Fruit fly (Drosophila melanogaster) whole organism, adult: ENCODE results near the gene Larp4B.

Source experiments
- CG11617 ChIP-seq: fragments of 200-800 bp; sonication (Bioruptor generic); optimal IDR thresholded peaks from 2 replicates; lab custom pipeline; 2017; ENCODE audit warnings: mild to moderate bottlenecking, missing biosample characterization, missing genetic modification reagents, missing genetic modification characterization
- CG12768 ChIP-seq: fragments of 200-800 bp; sonication (Bioruptor generic); optimal IDR thresholded peaks from 2 replicates; lab custom pipeline; 2017; ENCODE audit warnings: missing biosample characterization, missing genetic modification characterization, mild to moderate bottlenecking, moderate library complexity, missing genetic modification reagents
- CG14711 ChIP-seq: fragments of 200-800 bp; sonication (Bioruptor generic); optimal IDR thresholded peaks from 2 replicates; lab custom pipeline; 2018; ENCODE audit warnings: missing biosample characterization, mild to moderate bottlenecking, missing genetic modification characterization, moderate library complexity
- CG1620 ChIP-seq: fragments of 200-800 bp; sonication (Bioruptor generic); optimal IDR thresholded peaks from 2 replicates; lab custom pipeline; 2016; ENCODE audit warnings: missing biosample characterization, missing genetic modification characterization
- CG33017 ChIP-seq: fragments of 200-800 bp; sonication (Bioruptor generic); optimal IDR thresholded peaks from 2 replicates; lab custom pipeline; 2018; ENCODE audit warnings: missing biosample characterization, mild to moderate bottlenecking, missing genetic modification characterization, moderate library complexity
- CG5204 ChIP-seq: fragments of 200-800 bp; sonication (Bioruptor generic); optimal IDR thresholded peaks from 2 replicates; lab custom pipeline; 2016; ENCODE audit warnings: missing biosample characterization, missing genetic modification characterization
- CG7045 ChIP-seq: fragments of 200-800 bp; sonication (Bioruptor generic); optimal IDR thresholded peaks from 2 replicates; lab custom pipeline; 2017; ENCODE audit warnings: missing biosample characterization, mild to moderate bottlenecking, missing genetic modification characterization
- CG7101 ChIP-seq: fragments of 200-800 bp; sonication (Bioruptor generic); optimal IDR thresholded peaks from 2 replicates; lab custom pipeline; 2018; ENCODE audit warnings: missing biosample characterization, mild to moderate bottlenecking, missing genetic modification characterization, moderate library complexity
- Clk ChIP-seq: fragments of 200-800 bp; sonication (Bioruptor generic); optimal IDR thresholded peaks from 2 replicates; lab custom pipeline; 2017; ENCODE audit warnings: missing biosample characterization, missing genetic modification characterization
- Crg-1 ChIP-seq: fragments of 200-800 bp; sonication (Bioruptor generic); optimal IDR thresholded peaks from 2 replicates; lab custom pipeline; 2016; ENCODE audit warnings: missing biosample characterization, missing genetic modification characterization
- Hr96 ChIP-seq: fragments of 200-800 bp; sonication (Bioruptor generic); optimal IDR thresholded peaks from 2 replicates; lab custom pipeline; 2016; ENCODE audit warnings: missing biosample characterization, missing genetic modification characterization
- Mnt ChIP-seq: fragments of 200-800 bp; sonication (Bioruptor generic); optimal IDR thresholded peaks from 2 replicates; lab custom pipeline; 2016; ENCODE audit warnings: missing biosample characterization, mild to moderate bottlenecking, missing genetic modification characterization
- bab1 ChIP-seq: fragments of 200-800 bp; sonication (Bioruptor generic); optimal IDR thresholded peaks from 3 replicates; lab custom pipeline; 2019; ENCODE audit warnings: missing biosample characterization, mild to moderate bottlenecking, missing genetic modification characterization, moderate library complexity
- cic ChIP-seq: fragments of 200-800 bp; sonication (Bioruptor generic); optimal IDR thresholded peaks from 2 replicates; lab custom pipeline; 2017; ENCODE audit warnings: missing biosample characterization, mild to moderate bottlenecking, missing genetic modification characterization, moderate library complexity
- cnc ChIP-seq, 2 experiments: fragments of >200 bp; optimal IDR thresholded peaks; 2 replicates each; lab custom pipeline; 2017
- kay ChIP-seq: fragments of 200-800 bp; sonication (Bioruptor generic); peaks from one replicate; lab custom pipeline; 2016; ENCODE audit warnings: missing biosample characterization, missing genetic modification characterization, borderline replicate concordance
- ovo ChIP-seq: fragments of 200-800 bp; sonication (Bioruptor generic); optimal IDR thresholded peaks from 2 replicates; lab custom pipeline; 2016; ENCODE audit warnings: missing biosample characterization, missing genetic modification characterization
- pad ChIP-seq: fragments of 200-800 bp; sonication (Bioruptor generic); optimal IDR thresholded peaks from 3 replicates; lab custom pipeline; 2017; ENCODE audit warnings: missing biosample characterization, missing genetic modification characterization, mild to moderate bottlenecking, moderate library complexity, missing genetic modification reagents
- tj ChIP-seq: fragments of 200-800 bp; sonication (Bioruptor generic); optimal IDR thresholded peaks from 3 replicates; lab custom pipeline; 2017; ENCODE audit warnings: missing biosample characterization, mild to moderate bottlenecking, missing genetic modification characterization, moderate library complexity
- toe ChIP-seq: fragments of 200-800 bp; sonication (Bioruptor generic); optimal IDR thresholded peaks from 2 replicates; lab custom pipeline; 2016; ENCODE audit warnings: missing biosample characterization, missing genetic modification characterization

The Larp4B gene

DNA sequence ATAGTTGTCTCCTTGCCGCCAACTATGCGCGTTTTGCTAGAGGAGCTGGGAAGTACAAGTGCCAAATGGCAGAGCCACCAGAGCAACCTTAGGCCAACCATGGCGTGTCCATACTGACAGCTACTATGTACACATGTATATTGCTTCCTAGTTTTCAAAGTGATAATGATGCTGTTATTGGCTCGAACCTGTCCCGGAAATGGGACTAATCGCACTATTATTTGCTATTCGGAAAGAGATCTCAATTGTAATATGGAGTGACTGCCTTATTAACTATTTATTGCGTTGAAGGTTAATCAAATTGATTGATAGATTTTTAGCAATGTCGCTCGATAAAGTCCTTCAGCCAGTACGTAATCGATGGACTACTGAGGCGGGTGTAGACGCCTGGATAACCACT lies 20.3 kb upstream of the Larp4B start, which contains the start of gene CG33159:
TSS of gene CG33159 (minus strand) at position 101 of the 400 bp plus-strand sequence.
- no peak for TF ChIP-seq Clk
- TF ChIP-seq kay (GFP tag; lab: Kevin White, UChicago): no peak
- no peak for TF ChIP-seq CG33017
- no peak for TF ChIP-seq CG14711
- TF ChIP-seq ovo: no peak
- TF ChIP-seq toe (GFP tag; lab: Kevin White, UChicago): no peak
- no peak for TF ChIP-seq CG7045 (GFP tag; lab: Kevin White, UChicago)
- TF ChIP-seq cnc (optimal IDR thresholded peaks at IDR 0.05; lab: Kevin White, UChicago): no peak
- no peak for TF ChIP-seq Hr96 (GFP tag; lab: Kevin White, UChicago)
- no peak for TF ChIP-seq CG12768 (GFP tag; lab: Kevin White, UChicago)
- TF ChIP-seq CG5204 (GFP tag; lab: Kevin White, UChicago): no peak
- no peak for TF ChIP-seq CG11617
- no peak for TF ChIP-seq tj (GFP tag; lab: Kevin White, UChicago)
- no peak for TF ChIP-seq CG1620
- TF ChIP-seq Crg-1: no peak
- no peak for TF ChIP-seq Mnt
- TF ChIP-seq cic (GFP tag; lab: Kevin White, UChicago): no peak
- no peak for TF ChIP-seq CG7101
- no peak for TF ChIP-seq pad (GFP tag; lab: Kevin White, UChicago)

dm6 chr3L:3205349-3205748 lies 19.3 kb upstream of the Larp4B start, which contains the start of gene CG32277:
Gene CG32277 (minus strand): TSS chr3L:3205449.
- TF ChIP-seq CG11617 (no peak), CG7101 (no peak), kay (GFP tag; lab: Kevin White, UChicago) (no peak), cic (GFP tag; lab: Kevin White, UChicago) (no peak)

dm6 chr3L:3206263-3206662 lies 18.4 kb upstream of the Larp4B start, which contains the start of gene CG33160:
Gene CG33160 (minus strand): TSS chr3L:3206363.
- no peak for TF ChIP-seq Mnt
- TF ChIP-seq CG12768 (GFP tag; lab: Kevin White, UChicago): no peak
- TF ChIP-seq Clk: no peak
- TF ChIP-seq Hr96 (GFP tag; lab: Kevin White, UChicago): no peak
- TF ChIP-seq CG33017: no peak
- TF ChIP-seq cic (GFP tag; lab: Kevin White, UChicago): no peak
- TF ChIP-seq CG7101: no peak
- TF ChIP-seq CG1620: no peak
- TF ChIP-seq CG7045 (GFP tag; lab: Kevin White, UChicago): no peak
- no peak for TF ChIP-seq CG5204 (GFP tag; lab: Kevin White, UChicago)
- no peak for TF ChIP-seq pad (GFP tag; lab: Kevin White, UChicago)
- TF ChIP-seq Crg-1: no peak

- no peak for TF ChIP-seq CG5204 (GFP tag; lab: Kevin White, UChicago)
- TF ChIP-seq Crg-1: peak; percentile 51
- peak; percentile 46 for TF ChIP-seq toe (GFP tag; lab: Kevin White, UChicago)
- TF ChIP-seq cnc (optimal IDR thresholded peaks at IDR 0.05; lab: Kevin White, UChicago): no peak
- peak; percentile 52 for TF ChIP-seq CG7045 (GFP tag; lab: Kevin White, UChicago)
- TF ChIP-seq Mnt: peak; percentile 60
- TF ChIP-seq pad (GFP tag; lab: Kevin White, UChicago): peak; percentile 12
- peak; percentile 65 for TF ChIP-seq cic (GFP tag; lab: Kevin White, UChicago)
- TF ChIP-seq bab1 (GFP tag; lab: Kevin White, UChicago): no peak
- peak; percentile 2 for TF ChIP-seq CG33017
- TF ChIP-seq Hr96 (GFP tag; lab: Kevin White, UChicago): peak; percentile 40
- no peak for TF ChIP-seq tj (GFP tag; lab: Kevin White, UChicago)
- TF ChIP-seq Clk: no peak
- peak; percentile 24 for TF ChIP-seq ovo
- no peak for TF ChIP-seq kay (GFP tag; lab: Kevin White, UChicago)
- TF ChIP-seq CG7101: peak; percentile 48
- TF ChIP-seq CG11617: peak; percentile 18
- TF ChIP-seq CG12768 (GFP tag; lab: Kevin White, UChicago): peak; percentile 73
- TF ChIP-seq CG14711: no peak
- peak; percentile 23 for TF ChIP-seq CG1620
Measured at dm6 chr3L:3208895-3209294, 15.7 kb upstream of the Larp4B start, which contains the start of the genes CG32269 and CG32270. Gene CG32269 (minus strand): TSS chr3L:3208985. Gene CG32270 (minus strand): TSS chr3L:3208985.

DNA sequence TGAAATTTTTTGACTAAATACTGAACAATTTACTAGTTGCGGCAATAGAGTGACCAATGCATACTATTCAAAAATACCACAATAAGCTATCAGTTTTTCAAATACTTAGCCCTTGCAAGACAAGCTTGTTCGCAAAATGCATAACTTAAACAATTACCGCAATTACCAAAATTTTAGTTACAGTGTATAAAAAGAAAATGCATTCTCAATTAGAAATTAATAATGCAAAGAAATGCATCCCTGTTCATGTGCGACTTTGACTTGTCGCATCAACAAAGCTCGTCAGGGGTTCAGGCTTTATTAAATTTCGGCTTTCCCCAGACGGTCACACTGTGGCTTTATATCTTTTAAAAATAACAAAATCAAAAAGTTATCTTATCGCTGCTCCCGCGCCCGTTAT lies 5.8 kb upstream of the Larp4B start, which contains the start of the genes hob and nSMase:
TSS of gene hob (minus strand) at position 62 of the 400 bp plus-strand sequence.
TSS of gene nSMase (plus strand) at position 298 of the 400 bp plus-strand sequence.
- TF ChIP-seq cic (GFP tag; lab: Kevin White, UChicago) (peak; percentile 47), Clk (no peak), CG14711 (peak; percentile 14), CG7045 (GFP tag; lab: Kevin White, UChicago) (no peak), pad (GFP tag; lab: Kevin White, UChicago) (peak; percentile 4), CG11617 (peak; percentile 37), bab1 (GFP tag; lab: Kevin White, UChicago) (peak; percentile 64), Mnt (peak; percentile 60), CG5204 (GFP tag; lab: Kevin White, UChicago) (no peak), CG7101 (peak; percentile 33), ovo (no peak), CG1620 (peak; percentile 13), tj (GFP tag; lab: Kevin White, UChicago) (peak; percentile 8)

- peak; percentile 98 for TF ChIP-seq CG11617
- TF ChIP-seq tj (GFP tag; lab: Kevin White, UChicago): peak; percentile 84
- TF ChIP-seq toe (GFP tag; lab: Kevin White, UChicago): no peak
- TF ChIP-seq CG5204 (GFP tag; lab: Kevin White, UChicago): no peak
- peak; percentile 96 for TF ChIP-seq ovo
- TF ChIP-seq pad (GFP tag; lab: Kevin White, UChicago): peak; percentile 87
- peak; percentile 98 for TF ChIP-seq Crg-1
- peak; percentile 57 for TF ChIP-seq cic (GFP tag; lab: Kevin White, UChicago)
- peak; percentile 96 for TF ChIP-seq CG7101
- TF ChIP-seq kay (GFP tag; lab: Kevin White, UChicago): no peak
- TF ChIP-seq CG7045 (GFP tag; lab: Kevin White, UChicago): peak; percentile 93
- peak; percentile 94 for TF ChIP-seq CG12768 (GFP tag; lab: Kevin White, UChicago)
- TF ChIP-seq Clk: peak; percentile 90
- peak; percentile 81 for TF ChIP-seq CG33017
- peak; percentile 97 for TF ChIP-seq Hr96 (GFP tag; lab: Kevin White, UChicago)
- TF ChIP-seq CG14711: peak; percentile 79
- TF ChIP-seq cnc (optimal IDR thresholded peaks at IDR 0.05; lab: Kevin White, UChicago): no peak
- TF ChIP-seq bab1 (GFP tag; lab: Kevin White, UChicago): peak; percentile 70
- TF ChIP-seq Mnt: peak; percentile 96
- TF ChIP-seq CG1620: peak; percentile 98
Measured at dm6 chr3L:3222643-3223389, 1.8 kb upstream of the Larp4B start, which contains the start of the genes RpL28 and eIF1. Gene RpL28 (minus strand): TSS chr3L:3222960. Gene eIF1 (plus strand): TSS chr3L:3223341.
